Worm (Caenorhabditis elegans): Measurements from ENCODE around the gene orai-1.

Gene orai-1

ce11 chrIII:646454-646853 is at the start of gene orai-1:
orai-1 (plus strand) TSS chrIII:646754.
- TF ChIP-seq drap-1 (GFP tag; optimal IDR thresholded peaks at IDR 0.05) (no peak), ceh-39 (tag; optimal IDR thresholded peaks at IDR 0.05) (no peak), lsy-2 (tag; optimal IDR thresholded peaks at IDR 0.05) (no peak), lin-32 (GFP tag; optimal IDR thresholded peaks at IDR 0.05) (no peak), flh-1 (GFP tag; optimal IDR thresholded peaks at IDR 0.05) (no peak), zip-8 (tag; optimal IDR thresholded peaks at IDR 0.05) (peak; percentile 18)

ce11 chrIII:598168-598567 is 48.4 kb upstream of the orai-1 start:
- no peak for TF ChIP-seq mab-5 (tag; optimal IDR thresholded peaks at IDR 0.05)
- TF ChIP-seq lin-32 (GFP tag; optimal IDR thresholded peaks at IDR 0.05), result no peak
- TF ChIP-seq lsy-2 (tag; optimal IDR thresholded peaks at IDR 0.05), result no peak
- TF ChIP-seq snpc-4 (tag; optimal IDR thresholded peaks at IDR 0.05), result no peak
- TF ChIP-seq pha-4 (tag; optimal IDR thresholded peaks at IDR 0.05), result peak; percentile 39
- TF ChIP-seq ces-1 (GFP tag; optimal IDR thresholded peaks at IDR 0.05), result peak; percentile 91
- no peak for TF ChIP-seq blmp-1 (tag; optimal IDR thresholded peaks at IDR 0.05)
- TF ChIP-seq drap-1 (GFP tag; optimal IDR thresholded peaks at IDR 0.05), result no peak
- TF ChIP-seq elt-3 (tag; optimal IDR thresholded peaks at IDR 0.05), result no peak
- no peak for TF ChIP-seq ceh-83 (GFP tag; optimal IDR thresholded peaks at IDR 0.05)
- TF ChIP-seq nhr-28 (tag; optimal IDR thresholded peaks at IDR 0.05), result no peak
- TF ChIP-seq zip-8 (tag; optimal IDR thresholded peaks at IDR 0.05), result no peak
- TF ChIP-seq ham-2 (GFP tag; optimal IDR thresholded peaks at IDR 0.05), result peak; percentile 97
- TF ChIP-seq nhr-12 (tag; optimal IDR thresholded peaks at IDR 0.05), result no peak
- TF ChIP-seq unc-62 (GFP tag; optimal IDR thresholded peaks at IDR 0.05), result no peak
- TF ChIP-seq ztf-11 (tag; optimal IDR thresholded peaks at IDR 0.05), result peak; percentile 43
- TF ChIP-seq mep-1 (tag; optimal IDR thresholded peaks at IDR 0.05), result peak; percentile 60
- no peak for TF ChIP-seq nhr-76 (tag; optimal IDR thresholded peaks at IDR 0.05)
- TF ChIP-seq mls-2 (tag; optimal IDR thresholded peaks at IDR 0.05), result peak; percentile 64
- no peak for TF ChIP-seq unc-39 (tag; optimal IDR thresholded peaks at IDR 0.05)
- TF ChIP-seq nhr-237 (tag; optimal IDR thresholded peaks at IDR 0.05), result peak; percentile 20
- no peak for TF ChIP-seq flh-1 (GFP tag; optimal IDR thresholded peaks at IDR 0.05)
- no peak for TF ChIP-seq lin-13 (tag; optimal IDR thresholded peaks at IDR 0.05)
- TF ChIP-seq ceh-39 (tag; optimal IDR thresholded peaks at IDR 0.05), result no peak
- TF ChIP-seq bed-3 (GFP tag; optimal IDR thresholded peaks at IDR 0.05), result no peak
- peak; percentile 9 for TF ChIP-seq hlh-1 (tag; optimal IDR thresholded peaks at IDR 0.05)
- no peak for TF ChIP-seq sem-2 (GFP tag; optimal IDR thresholded peaks at IDR 0.05)
- TF ChIP-seq ceh-43 (GFP tag; optimal IDR thresholded peaks at IDR 0.05), result no peak
- no peak for TF ChIP-seq tbx-8 (GFP tag; optimal IDR thresholded peaks at IDR 0.05)
- TF ChIP-seq sptf-1 (tag; optimal IDR thresholded peaks at IDR 0.05), result peak; percentile 43
- no peak for TF ChIP-seq nhr-2 (tag; optimal IDR thresholded peaks at IDR 0.05)

DNA sequence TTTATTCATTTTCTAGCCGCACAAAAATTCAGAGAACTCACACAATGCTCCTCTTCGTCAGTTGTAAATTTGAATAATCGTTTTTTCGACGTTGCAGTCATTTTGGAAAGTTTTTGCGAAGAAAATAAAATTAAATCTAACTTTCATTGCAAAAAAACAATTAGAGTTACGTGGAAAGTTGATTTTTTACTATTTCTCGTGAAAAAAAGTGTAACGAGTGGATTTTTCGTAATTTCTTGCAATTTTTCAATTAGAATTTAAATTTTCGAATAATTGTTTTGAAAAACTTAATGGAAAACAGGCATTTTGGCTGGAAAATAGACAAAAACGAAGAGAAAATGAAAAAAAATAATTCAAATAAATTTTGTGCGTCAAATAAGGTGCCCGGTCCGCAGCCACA is 47.9 kb upstream of the orai-1 start, which contains the start of gene Y55B1AR.2:
Y55B1AR.2 (minus strand) TSS at position 101 of the 400 bp plus-strand sequence.
- TF ChIP-seq cnd-1 (tag; optimal IDR thresholded peaks at IDR 0.05), result no peak
- no peak for TF ChIP-seq ceh-43 (GFP tag; optimal IDR thresholded peaks at IDR 0.05)
- TF ChIP-seq M03D4.4 (tag; optimal IDR thresholded peaks at IDR 0.05), result no peak
- TF ChIP-seq flh-1 (GFP tag; optimal IDR thresholded peaks at IDR 0.05), result no peak
- no peak for TF ChIP-seq nhr-12 (tag; optimal IDR thresholded peaks at IDR 0.05)
- TF ChIP-seq unc-39 (tag; optimal IDR thresholded peaks at IDR 0.05), result no peak
- no peak for TF ChIP-seq ces-1 (GFP tag; optimal IDR thresholded peaks at IDR 0.05)
- no peak for TF ChIP-seq sem-2 (GFP tag; optimal IDR thresholded peaks at IDR 0.05)
- TF ChIP-seq pha-4 (tag; optimal IDR thresholded peaks at IDR 0.05), result no peak
- TF ChIP-seq nhr-237 (tag; optimal IDR thresholded peaks at IDR 0.05), result no peak
- no peak for TF ChIP-seq elt-3 (tag; optimal IDR thresholded peaks at IDR 0.05)
- no peak for TF ChIP-seq nhr-28 (tag; optimal IDR thresholded peaks at IDR 0.05)
- TF ChIP-seq lsy-2 (tag; optimal IDR thresholded peaks at IDR 0.05), result no peak
- TF ChIP-seq lin-13 (tag; optimal IDR thresholded peaks at IDR 0.05), result no peak
- no peak for TF ChIP-seq ham-2 (GFP tag; optimal IDR thresholded peaks at IDR 0.05)

DNA sequence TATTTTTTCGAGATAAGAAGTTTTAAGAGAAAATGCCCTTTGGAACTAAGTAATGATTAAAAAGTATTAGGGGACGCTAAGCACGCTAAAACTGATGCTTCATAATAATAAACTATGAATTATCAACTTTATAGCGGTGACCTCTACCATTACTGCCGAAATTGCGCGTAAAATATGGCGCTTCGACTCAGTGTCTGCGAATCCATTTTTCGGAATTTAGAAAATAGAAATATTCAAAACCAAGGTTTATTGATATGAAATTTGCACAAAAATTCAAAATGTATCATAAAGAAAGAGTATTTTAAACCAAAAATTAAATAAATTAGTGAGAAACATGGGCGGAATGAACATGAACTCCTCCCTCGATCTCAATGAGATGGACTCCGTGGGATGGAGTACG is 47.3 kb upstream of the orai-1 start:
- TF ChIP-seq zip-8 (tag; optimal IDR thresholded peaks at IDR 0.05), result no peak
- TF ChIP-seq unc-39 (tag; optimal IDR thresholded peaks at IDR 0.05), result no peak
- TF ChIP-seq tbx-8 (GFP tag; optimal IDR thresholded peaks at IDR 0.05), result no peak
- TF ChIP-seq pha-4 (tag; optimal IDR thresholded peaks at IDR 0.05), result no peak
- TF ChIP-seq mls-2 (tag; optimal IDR thresholded peaks at IDR 0.05), result no peak
- no peak for TF ChIP-seq sptf-1 (tag; optimal IDR thresholded peaks at IDR 0.05)

Measured in whole organism, mixed stage, embryonic.